Worm (Caenorhabditis elegans) whole organism, late embryonic: Measurements from ENCODE around the gene Y51H7C.1.

Experiments
- C08G9.2 ChIP-seq: sonication (generic microtip); optimal IDR thresholded peaks from 2 replicates; lab custom pipeline; 2016; ENCODE audit warnings: mild to moderate bottlenecking, missing genetic modification characterization, moderate library complexity, missing compliant biosample characterization
- F13H6.1 ChIP-seq: sonication (generic microtip); optimal IDR thresholded peaks from 2 replicates; lab custom pipeline; 2016; ENCODE audit warnings: missing genetic modification characterization, missing compliant biosample characterization
- K09A11.1 ChIP-seq: sonication (generic microtip); optimal IDR thresholded peaks from 2 replicates; lab custom pipeline; 2017; ENCODE audit warnings: antibody characterized with exemption, mild to moderate bottlenecking, missing genetic modification characterization, missing compliant biosample characterization; ENCODE audit not compliant: insufficient read depth
- Y22D7AL.16 ChIP-seq: sonication (generic microtip); optimal IDR thresholded peaks from 2 replicates; lab custom pipeline; 2016; ENCODE audit warnings: missing genetic modification characterization, missing compliant biosample characterization
- ama-1 ChIP-seq: fragments of 150-350 bp; optimal IDR thresholded peaks from 2 replicates; lab custom pipeline; 2014
- ceh-14 ChIP-seq: sonication (generic microtip); optimal IDR thresholded peaks from 2 replicates; lab custom pipeline; 2016; ENCODE audit warnings: missing genotype, missing genetic modification characterization, missing compliant biosample characterization
- ceh-18 ChIP-seq: sonication (generic microtip); optimal IDR thresholded peaks from 2 replicates; lab custom pipeline; 2016; ENCODE audit warnings: missing genetic modification characterization, missing compliant biosample characterization
- ceh-24 ChIP-seq: sonication (generic microtip); optimal IDR thresholded peaks from 2 replicates; lab custom pipeline; 2016; ENCODE audit warnings: mild to moderate bottlenecking, missing genetic modification characterization, missing compliant biosample characterization
- ceh-30 ChIP-seq: fragments of 150-350 bp; optimal IDR thresholded peaks from 2 replicates; lab custom pipeline; 2014; ENCODE audit warnings: missing biosample characterization, missing genetic modification characterization
- ceh-31 ChIP-seq: sonication (generic microtip); optimal IDR thresholded peaks from 2 replicates; lab custom pipeline; 2016; ENCODE audit warnings: missing genetic modification characterization, missing compliant biosample characterization
- ceh-34 ChIP-seq: sonication (generic microtip); optimal IDR thresholded peaks from 2 replicates; lab custom pipeline; 2016; ENCODE audit warnings: mild to moderate bottlenecking, missing genetic modification characterization, missing compliant biosample characterization
- ceh-48 ChIP-seq: sonication (generic microtip); optimal IDR thresholded peaks from 2 replicates; lab custom pipeline; 2016; ENCODE audit warnings: missing genetic modification characterization, inconsistent platforms, missing compliant biosample characterization
- ceh-6 ChIP-seq: fragments of 200-800 bp; sonication (Bioruptor generic); optimal IDR thresholded peaks from 2 replicates; lab custom pipeline; 2018; ENCODE audit warnings: mild to moderate bottlenecking, missing genetic modification characterization, missing compliant biosample characterization
- ceh-9 ChIP-seq: sonication (generic microtip); optimal IDR thresholded peaks from 2 replicates; lab custom pipeline; 2016; ENCODE audit warnings: mild to moderate bottlenecking, missing genetic modification characterization, inconsistent platforms, missing compliant biosample characterization
- elt-2 ChIP-seq: sonication (generic microtip); optimal IDR thresholded peaks from 2 replicates; lab custom pipeline; 2016; ENCODE audit warnings: missing genetic modification reagents, missing genetic modification characterization, missing compliant biosample characterization
- eyg-1 ChIP-seq: sonication (generic microtip); optimal IDR thresholded peaks from 2 replicates; lab custom pipeline; 2016; ENCODE audit warnings: missing genotype, missing genetic modification characterization, missing compliant biosample characterization
- fax-1 ChIP-seq: sonication (generic microtip); optimal IDR thresholded peaks from 2 replicates; lab custom pipeline; 2016; ENCODE audit warnings: missing genotype, missing genetic modification characterization, missing compliant biosample characterization
- fkh-10 ChIP-seq: fragments of 150-350 bp; optimal IDR thresholded peaks from 2 replicates; lab custom pipeline; 2014; ENCODE audit warnings: missing biosample characterization, missing genetic modification reagents, missing genetic modification characterization
- hlh-13 ChIP-seq: fragments of 200-800 bp; sonication (Bioruptor generic); optimal IDR thresholded peaks from 2 replicates; lab custom pipeline; 2018; ENCODE audit warnings: mild to moderate bottlenecking, missing genetic modification characterization, missing compliant biosample characterization
- hlh-15 ChIP-seq: sonication (generic microtip); optimal IDR thresholded peaks from 2 replicates; lab custom pipeline; 2016; ENCODE audit warnings: missing genetic modification characterization, missing compliant biosample characterization
- hlh-30 ChIP-seq: sonication (generic microtip); optimal IDR thresholded peaks from 2 replicates; lab custom pipeline; 2017; ENCODE audit warnings: antibody characterized with exemption, missing genetic modification characterization, missing compliant biosample characterization; ENCODE audit not compliant: insufficient read depth
- hlh-6 ChIP-seq: sonication (generic microtip); optimal IDR thresholded peaks from 2 replicates; lab custom pipeline; 2016; ENCODE audit warnings: missing genotype, missing genetic modification characterization, missing compliant biosample characterization
- hlh-8 ChIP-seq: sonication (generic microtip); optimal IDR thresholded peaks from 2 replicates; lab custom pipeline; 2016; ENCODE audit warnings: missing genotype, missing genetic modification characterization, missing compliant biosample characterization
- lim-6 ChIP-seq: sonication (generic microtip); optimal IDR thresholded peaks from 2 replicates; lab custom pipeline; 2016; ENCODE audit warnings: missing genetic modification characterization, missing compliant biosample characterization
- lin-11 ChIP-seq: fragments of 200-800 bp; sonication (Bioruptor generic); optimal IDR thresholded peaks from 2 replicates; lab custom pipeline; 2018; ENCODE audit warnings: mild to moderate bottlenecking, missing genetic modification characterization, missing compliant biosample characterization
- madf-2 ChIP-seq: sonication (generic microtip); optimal IDR thresholded peaks from 2 replicates; lab custom pipeline; 2017; ENCODE audit warnings: missing genetic modification characterization, missing compliant biosample characterization
- nfya-1 ChIP-seq: sonication (generic microtip); optimal IDR thresholded peaks from 2 replicates; lab custom pipeline; 2017; ENCODE audit warnings: missing genetic modification characterization, mild to moderate bottlenecking, missing compliant biosample characterization, antibody characterized with exemption, moderate library complexity
- nhr-232 ChIP-seq: sonication (generic microtip); optimal IDR thresholded peaks from 2 replicates; lab custom pipeline; 2016; ENCODE audit warnings: missing genetic modification characterization, missing compliant biosample characterization
- pat-9 ChIP-seq: fragments of 200-800 bp; sonication (Bioruptor generic); optimal IDR thresholded peaks from 2 replicates; lab custom pipeline; 2018; ENCODE audit warnings: mild to moderate bottlenecking, missing genetic modification characterization, moderate library complexity, missing compliant biosample characterization
- pha-4 ChIP-seq: fragments of 150-350 bp; optimal IDR thresholded peaks from 2 replicates; lab custom pipeline; 2018; ENCODE audit warnings: missing biosample characterization, missing genetic modification reagents, missing genetic modification characterization
- ref-2 ChIP-seq: sonication (generic microtip); optimal IDR thresholded peaks from 2 replicates; lab custom pipeline; 2016; ENCODE audit warnings: missing genetic modification characterization, missing compliant biosample characterization
- rnt-1 ChIP-seq: sonication (generic microtip); optimal IDR thresholded peaks from 2 replicates; lab custom pipeline; 2016; ENCODE audit warnings: missing genetic modification characterization, missing compliant biosample characterization
- sdc-2 ChIP-seq: sonication (generic microtip); optimal IDR thresholded peaks from 2 replicates; lab custom pipeline; 2016; ENCODE audit warnings: missing genotype, missing genetic modification characterization, missing compliant biosample characterization
- syd-9 ChIP-seq: sonication (generic microtip); optimal IDR thresholded peaks from 2 replicates; lab custom pipeline; 2016; ENCODE audit warnings: mild to moderate bottlenecking, missing genetic modification characterization, moderate library complexity, missing compliant biosample characterization
- tbx-2 ChIP-seq: sonication (generic microtip); optimal IDR thresholded peaks from 2 replicates; lab custom pipeline; 2016; ENCODE audit warnings: missing genetic modification characterization, missing compliant biosample characterization
- unc-42 ChIP-seq: sonication (generic microtip); optimal IDR thresholded peaks from 2 replicates; lab custom pipeline; 2016; ENCODE audit warnings: missing genotype, missing genetic modification characterization, missing compliant biosample characterization
- unc-55 ChIP-seq: sonication (generic microtip); optimal IDR thresholded peaks from 2 replicates; lab custom pipeline; 2017; ENCODE audit warnings: missing biosample characterization, missing genetic modification reagents, missing genetic modification characterization
- zip-5 ChIP-seq: sonication (generic microtip); optimal IDR thresholded peaks from 2 replicates; lab custom pipeline; 2016; ENCODE audit warnings: missing genetic modification characterization, missing compliant biosample characterization

The Y51H7C.1 gene

ce11 chrII:1500959-1501358 is 33.4 kb downstream of the Y51H7C.1 start:
- TF ChIP-seq K09A11.1 (tag; lab: Kevin White, UChicago): no peak
- TF ChIP-seq ceh-9 (tag; lab: Kevin White, UChicago): no peak
- no peak for TF ChIP-seq eyg-1
- no peak for TF ChIP-seq lin-11

- TF ChIP-seq ceh-34 (tag; lab: Kevin White, UChicago) (peak; percentile 84), ceh-24 (tag; lab: Kevin White, UChicago) (no peak), hlh-13 (GFP tag; lab: Kevin White, UChicago) (no peak), madf-2 (tag; lab: Kevin White, UChicago) (no peak), hlh-30 (tag; lab: Kevin White, UChicago) (peak; percentile 11), rnt-1 (tag; lab: Kevin White, UChicago) (peak; percentile 79), tbx-2 (tag; lab: Kevin White, UChicago) (peak; percentile 57), ceh-18 (tag; lab: Kevin White, UChicago) (peak; percentile 67), sdc-2 (peak; percentile 24), hlh-6 (tag; lab: Kevin White, UChicago) (no peak), fkh-10 (GFP tag; lab: Kevin White, UChicago) (no peak), hlh-8 (tag; lab: Kevin White, UChicago) (peak; percentile 45), nfya-1 (peak; percentile 33), syd-9 (peak; percentile 6), ceh-31 (tag; lab: Kevin White, UChicago) (peak; percentile 36), unc-42 (tag; lab: Kevin White, UChicago) (peak; percentile 56), ceh-14 (tag; lab: Kevin White, UChicago) (peak; percentile 28), lim-6 (no peak), fax-1 (peak; percentile 47), unc-55 (GFP tag; lab: Kevin White, UChicago) (peak; percentile 94), ama-1 (lab: Kevin White, UChicago) (no peak), C08G9.2 (peak; percentile 37), ref-2 (tag; lab: Kevin White, UChicago) (peak; percentile 48), elt-2 (tag; lab: Kevin White, UChicago) (peak; percentile 50), nhr-232 (peak; percentile 13)
Measured at ce11 chrII:1501614-1502355, 34.3 kb downstream of the Y51H7C.1 start.

- TF ChIP-seq elt-2 (tag; lab: Kevin White, UChicago) (peak; percentile 82), ceh-48 (tag; lab: Kevin White, UChicago) (no peak)
Measured at ce11 chrII:1503663-1504062, 36.1 kb downstream of the Y51H7C.1 start.

- TF ChIP-seq C08G9.2 (no peak), ceh-24 (tag; lab: Kevin White, UChicago) (no peak), fax-1 (no peak), hlh-13 (GFP tag; lab: Kevin White, UChicago) (no peak), K09A11.1 (tag; lab: Kevin White, UChicago) (no peak), nfya-1 (no peak), F13H6.1 (tag; lab: Kevin White, UChicago) (no peak), syd-9 (no peak), hlh-15 (no peak), pha-4 (tag; lab: Kevin White, UChicago) (no peak), lim-6 (no peak), Y22D7AL.16 (tag; lab: Kevin White, UChicago) (no peak), ceh-30 (tag; lab: Kevin White, UChicago) (no peak), pat-9 (tag; lab: Kevin White, UChicago) (no peak), ceh-6 (GFP tag; lab: Kevin White, UChicago) (no peak), lin-11 (no peak), zip-5 (no peak)
- TF ChIP-seq, all 69 proteins: peak for 0
Measured at ce11 chrII:1504266-1504665, 36.7 kb downstream of the Y51H7C.1 start, which contains the start of gene fdgt-1. Gene fdgt-1 (plus strand): TSS chrII:1504566.
